Worm (Caenorhabditis elegans) whole organism, L4/young adult: ENCODE results near the gene C05B5.4.

Experiments used
- W03F9.2 ChIP-seq: fragments of 150-350 bp; optimal IDR thresholded peaks from 2 replicates; lab custom pipeline; 2014; ENCODE audit warnings: missing biosample characterization, missing genetic modification characterization
- dao-5 ChIP-seq: sonication (generic microtip); optimal IDR thresholded peaks from 2 replicates; lab custom pipeline; 2016; ENCODE audit warnings: missing genotype, missing genetic modification characterization, moderate library complexity, missing compliant biosample characterization
- him-1 ChIP-seq: sonication (generic microtip); optimal IDR thresholded peaks from 2 replicates; lab custom pipeline; 2016; ENCODE audit warnings: missing genotype, missing genetic modification reagents, missing genetic modification characterization, missing compliant biosample characterization

C05B5.4 gene

ce11 chrIII:9982119-9982642, 11.5 kb upstream of the C05B5.4 start:
- no peak for TF ChIP-seq him-1 (tag; lab: Kevin White, UChicago)
- TF ChIP-seq dao-5, result no peak
- TF ChIP-seq W03F9.2 (tag; lab: Kevin White, UChicago), result no peak

ce11 chrIII:9984604-9985003, 9.1 kb upstream of the C05B5.4 start:
- TF ChIP-seq dao-5, result no peak
- TF ChIP-seq him-1 (tag; lab: Kevin White, UChicago), result no peak
- TF ChIP-seq W03F9.2 (tag; lab: Kevin White, UChicago), result no peak

DNA sequence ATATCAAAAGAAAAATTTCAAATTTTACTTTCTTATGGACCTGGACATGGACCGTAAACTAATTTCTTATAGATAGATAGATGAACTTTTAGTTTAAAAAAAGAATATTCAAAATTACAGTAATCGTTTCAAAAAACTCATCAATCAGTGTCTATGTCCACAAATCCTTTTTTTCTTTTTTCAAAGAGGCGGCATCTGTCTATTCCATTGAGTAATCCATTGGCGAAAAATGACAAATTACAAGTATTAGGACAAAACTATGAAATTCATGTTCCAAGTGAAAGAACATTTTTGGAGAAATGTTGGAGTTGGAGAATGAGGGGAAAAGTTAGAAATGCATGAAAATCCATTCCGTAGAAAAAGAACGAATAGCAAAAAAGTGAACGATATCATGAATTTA, 8.1 kb upstream of the C05B5.4 start:
- TF ChIP-seq dao-5 (no peak), W03F9.2 (tag; lab: Kevin White, UChicago) (no peak), him-1 (tag; lab: Kevin White, UChicago) (no peak)

ce11 chrIII:9986827-9987429, 6.8 kb upstream of the C05B5.4 start, which contains the start of gene C05B5.12:
TSS of gene C05B5.12 (plus strand) at chrIII:9987379.
- TF ChIP-seq dao-5, result no peak
- TF ChIP-seq W03F9.2 (tag; lab: Kevin White, UChicago), result no peak
- TF ChIP-seq him-1 (tag; lab: Kevin White, UChicago), result no peak

DNA sequence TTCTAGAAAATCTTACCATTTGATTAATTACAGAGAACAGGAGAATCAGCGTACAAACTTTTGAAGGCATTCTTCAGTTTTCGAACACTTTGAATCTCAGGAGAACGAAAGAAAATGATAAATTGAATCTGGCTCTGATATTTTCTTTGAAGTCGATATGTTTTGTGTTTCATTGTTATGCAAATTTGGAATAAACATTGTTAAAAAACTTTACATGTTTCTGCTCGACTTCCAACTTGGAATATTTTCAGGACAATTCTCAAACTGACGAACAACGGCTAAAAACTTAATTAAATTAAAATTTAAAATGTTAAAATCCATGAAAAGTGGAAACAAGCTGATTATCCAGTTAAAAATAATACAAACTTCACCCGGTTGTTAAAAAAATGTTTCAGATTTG, 5.3 kb upstream of the C05B5.4 start, which contains the start of gene C05B5.1:
Gene C05B5.1 (minus strand): TSS at position 101 of the 400 bp plus-strand sequence.
- no peak for TF ChIP-seq W03F9.2 (tag; lab: Kevin White, UChicago)
- TF ChIP-seq dao-5, result no peak
- TF ChIP-seq him-1 (tag; lab: Kevin White, UChicago), result no peak

ce11 chrIII:9991324-9991723, 2.4 kb upstream of the C05B5.4 start:
- TF ChIP-seq dao-5, result no peak
- TF ChIP-seq him-1 (tag; lab: Kevin White, UChicago), result no peak
- no peak for TF ChIP-seq W03F9.2 (tag; lab: Kevin White, UChicago)

ce11 chrIII:9997890-9998289, 4.2 kb downstream of the C05B5.4 start, which contains the start of gene pqn-8:
TSS of gene pqn-8 (minus strand) at chrIII:9997990.
- TF ChIP-seq dao-5 (no peak), W03F9.2 (tag; lab: Kevin White, UChicago) (no peak), him-1 (tag; lab: Kevin White, UChicago) (no peak)

ce11 chrIII:9999235-9999634, 5.5 kb downstream of the C05B5.4 start, which contains the start of gene C05B5.17:
TSS of gene C05B5.17 (minus strand) at chrIII:9999335.
- TF ChIP-seq W03F9.2 (tag; lab: Kevin White, UChicago) (no peak), dao-5 (no peak), him-1 (tag; lab: Kevin White, UChicago) (no peak)

DNA sequence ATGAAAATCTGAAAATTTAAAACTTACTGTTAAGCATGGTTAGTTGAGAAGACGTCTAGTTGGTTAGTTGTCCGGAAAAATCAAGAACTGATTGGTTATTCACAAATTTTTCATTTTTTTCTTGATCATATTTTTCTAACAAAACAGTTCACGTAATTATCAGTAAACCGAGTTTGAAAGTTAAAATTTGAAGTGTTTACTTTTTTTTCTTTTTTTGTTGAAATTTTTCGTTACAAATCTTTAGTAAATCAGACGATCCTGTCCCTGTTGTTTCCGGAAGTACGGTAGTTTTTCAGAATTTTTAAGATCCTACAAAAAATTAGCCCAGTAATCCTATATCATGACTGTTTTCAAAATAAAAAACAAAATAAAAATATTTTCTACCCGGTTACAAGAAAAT, 6.7 kb downstream of the C05B5.4 start, which contains the start of gene C05B5.2:
Gene C05B5.2 (minus strand): TSS at position 101 of the 400 bp plus-strand sequence.
- TF ChIP-seq dao-5 (no peak), him-1 (tag; lab: Kevin White, UChicago) (no peak), W03F9.2 (tag; lab: Kevin White, UChicago) (no peak)

- TF ChIP-seq dao-5 (no peak), him-1 (tag; lab: Kevin White, UChicago) (no peak), W03F9.2 (tag; lab: Kevin White, UChicago) (no peak)
These were observed 7.4 kb downstream of the C05B5.4 start, which contains the start of gene C05B5.5 for ce11 chrIII:10001060-10001459. TSS of gene C05B5.5 (plus strand) at chrIII:10001360.

ce11 chrIII:10004213-10004612, 10.5 kb downstream of the C05B5.4 start, which contains the start of gene C05B5.11:
TSS of gene C05B5.11 (plus strand) at chrIII:10004513.
- TF ChIP-seq dao-5 (no peak), him-1 (tag; lab: Kevin White, UChicago) (no peak), W03F9.2 (tag; lab: Kevin White, UChicago) (no peak)

- TF ChIP-seq W03F9.2 (tag; lab: Kevin White, UChicago) (no peak), him-1 (tag; lab: Kevin White, UChicago) (no peak), dao-5 (no peak)
These were observed 13.2 kb downstream of the C05B5.4 start, which contains the start of gene C05B5.8 for ce11 chrIII:10006734-10007348. TSS of gene C05B5.8 (minus strand) at chrIII:10006784.

DNA sequence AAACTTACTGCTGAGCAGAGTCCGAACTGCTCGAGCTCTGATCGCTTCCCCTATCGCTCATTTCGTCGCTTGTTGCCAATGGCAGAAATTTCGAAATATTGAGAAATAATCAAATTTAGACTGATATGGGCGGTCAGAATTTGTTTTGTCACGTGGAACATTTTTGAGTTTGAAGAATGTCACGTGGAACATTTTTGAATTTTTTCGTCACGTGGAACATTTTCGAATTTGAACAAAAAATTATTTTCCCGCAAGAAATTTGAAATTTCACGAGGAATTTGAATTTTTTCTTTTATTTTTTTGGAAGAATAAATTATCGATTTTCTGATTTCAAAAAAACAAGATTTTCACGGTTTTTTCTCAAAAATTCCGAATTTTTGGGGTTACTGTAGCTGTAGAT, 16.4 kb downstream of the C05B5.4 start, which contains the start of gene fbxa-155:
Gene fbxa-155 (minus strand): TSS at position 101 of the 400 bp plus-strand sequence.
- TF ChIP-seq W03F9.2 (tag; lab: Kevin White, UChicago), result no peak
- no peak for TF ChIP-seq him-1 (tag; lab: Kevin White, UChicago)
- no peak for TF ChIP-seq dao-5

ce11 chrIII:10012136-10012535, 18.5 kb downstream of the C05B5.4 start, which contains the start of gene C05B5.16:
TSS of gene C05B5.16 (plus strand) at chrIII:10012436.
- no peak for TF ChIP-seq him-1 (tag; lab: Kevin White, UChicago)
- no peak for TF ChIP-seq W03F9.2 (tag; lab: Kevin White, UChicago)
- TF ChIP-seq dao-5, result no peak
